ENCODE assay signal across 3 worm cellular contexts in genomic region chrIII:7373802-7374435, ce11.
TF ChIP-seq lines count a peak whose summit lies in the region.

No protein-coding gene starts in this region.

TF ChIP-seq in whole organism, L2 larva, 48 proteins besides CTCF, POLR2A, EP300 and RAD21:
- no peak for TF ChIP-seq elt-3 (tag; optimal IDR thresholded peaks at IDR 0.05; lab: Kevin White, UChicago)
- peak; percentile 32 for TF ChIP-seq ama-1 (optimal IDR thresholded peaks at IDR 0.05; lab: Kevin White, UChicago)

TF ChIP-seq in whole organism, L3 larva, 47 proteins besides CTCF, POLR2A, EP300 and RAD21:
- TF ChIP-seq nhr-43 (tag; optimal IDR thresholded peaks at IDR 0.05; lab: Kevin White, UChicago; ENCODE audit: poor library complexity, severe bottlenecking) (peak; percentile 38), daf-12 (tag; optimal IDR thresholded peaks at IDR 0.05; lab: Kevin White, UChicago) (no peak), ama-1 (optimal IDR thresholded peaks at IDR 0.05; lab: Kevin White, UChicago) (peak; percentile 93)

TF ChIP-seq in whole organism, L4 larva, 104 proteins besides CTCF, POLR2A, EP300 and RAD21:
- no peak for TF ChIP-seq F49E8.2 (tag; optimal IDR thresholded peaks at IDR 0.05; lab: Kevin White, UChicago; ENCODE audit: borderline replicate concordance)
- no peak for TF ChIP-seq cey-2 (tag; optimal IDR thresholded peaks at IDR 0.05; lab: Kevin White, UChicago; ENCODE audit: borderline replicate concordance, insufficient read depth)
- TF ChIP-seq nhr-11 (tag; optimal IDR thresholded peaks at IDR 0.05; lab: Kevin White, UChicago) = no peak
- TF ChIP-seq daf-8 (GFP tag; IDR thresholded peaks at IDR 0.05; lab: Robert Waterston, UW) = no peak
- TF ChIP-seq lin-39 (tag; optimal IDR thresholded peaks at IDR 0.05; lab: Kevin White, UChicago) = no peak
- TF ChIP-seq egl-43 (GFP tag; IDR thresholded peaks at IDR 0.05; lab: Robert Waterston, UW) = 0 out of 2 replicates have a peak, but pooled peaks have one; percentile 22
- 0 out of 2 replicates have a peak, but pooled peaks have one; percentile 37 for TF ChIP-seq nhr-42 (GFP tag; IDR thresholded peaks at IDR 0.05; lab: Robert Waterston, UW)
- no peak for TF ChIP-seq R02D3.7 (tag; optimal IDR thresholded peaks at IDR 0.05; lab: Kevin White, UChicago)
- no peak for TF ChIP-seq vab-7 (GFP tag; IDR thresholded peaks at IDR 0.05; lab: Robert Waterston, UW)
- no peak for TF ChIP-seq lin-13 (GFP tag; optimal IDR thresholded peaks at IDR 0.05; lab: Kevin White, UChicago)
- TF ChIP-seq Y75B8A.6 (GFP tag; IDR thresholded peaks at IDR 0.05; lab: Robert Waterston, UW) = no peak
- no peak for TF ChIP-seq lsy-2 (tag; optimal IDR thresholded peaks at IDR 0.05; lab: Kevin White, UChicago)
- TF ChIP-seq ceh-44 (GFP tag; IDR thresholded peaks at IDR 0.05; lab: Robert Waterston, UW) = no peak
- TF ChIP-seq hmg-1.1 (GFP tag; IDR thresholded peaks at IDR 0.05; lab: Robert Waterston, UW) = no peak
- peak; percentile 90 for TF ChIP-seq T26A8.4 (GFP tag; IDR thresholded peaks at IDR 0.05; lab: Robert Waterston, UW)
- TF ChIP-seq pha-4 (GFP tag; IDR thresholded peaks at IDR 0.05; lab: Robert Waterston, UW) = no peak; the same call in 1 of the 2 replicates
- TF ChIP-seq pha-4 (tag; optimal IDR thresholded peaks at IDR 0.05; lab: Kevin White, UChicago) = no peak
- TF ChIP-seq mxl-3 (GFP tag; optimal IDR thresholded peaks at IDR 0.05; lab: Kevin White, UChicago) = no peak
- TF ChIP-seq mdt-29 (GFP tag; IDR thresholded peaks at IDR 0.05; lab: Robert Waterston, UW) = no peak
- 0 out of 2 replicates have a peak, but pooled peaks have one; percentile 14 for TF ChIP-seq arid-1 (GFP tag; conservative IDR thresholded peaks at IDR 0.05; lab: Robert Waterston, UW)
- no peak for TF ChIP-seq set-16 (GFP tag; IDR thresholded peaks at IDR 0.05; lab: Robert Waterston, UW)
- no peak for TF ChIP-seq hlh-11 (tag; optimal IDR thresholded peaks at IDR 0.05; lab: Kevin White, UChicago)
- TF ChIP-seq F10B5.3 (tag; optimal IDR thresholded peaks at IDR 0.05; lab: Kevin White, UChicago) = no peak
- 0 out of 2 replicates have a peak, but pooled peaks have one; percentile 19 for TF ChIP-seq ctbp-1 (GFP tag; IDR thresholded peaks at IDR 0.05; lab: Robert Waterston, UW)
TF ChIP-seq in whole organism, L4 larva: peak in this region for 5.

Comparison
In these comparisons a context has a peak if more than half of its experiments do, and no peak if none do; other contexts are left out.
1. Of the 23 proteins assayed by ChIP-seq in both whole organism, L4 larva and whole organism, L2 larva: peak only in whole organism, L4 larva: none; only in whole organism, L2 larva: ama-1; in both: none; in neither: 22.